Worm (Caenorhabditis elegans) whole organism, early embryonic: ENCODE results near the gene ufl-1.

Experiments used
- B0310.2 ChIP-seq: sonication (generic microtip); optimal IDR thresholded peaks from 2 replicates; lab custom pipeline; 2016; ENCODE audit warnings: mild to moderate bottlenecking, missing genetic modification characterization, missing compliant biosample characterization
- F13C5.2 ChIP-seq: sonication (generic microtip); optimal IDR thresholded peaks from 2 replicates; lab custom pipeline; 2017; ENCODE audit warnings: mild to moderate bottlenecking, missing genetic modification characterization, inconsistent platforms, missing compliant biosample characterization
- ama-1 ChIP-seq: fragments of 150-350 bp; optimal IDR thresholded peaks from 2 replicates; lab custom pipeline; 2014
- ceh-13 ChIP-seq: fragments of 200-800 bp; sonication (Bioruptor generic); optimal IDR thresholded peaks from 2 replicates; lab custom pipeline; 2018; ENCODE audit warnings: mild to moderate bottlenecking, missing genetic modification characterization, missing compliant biosample characterization
- ceh-36 ChIP-seq: sonication (generic microtip); optimal IDR thresholded peaks from 2 replicates; lab custom pipeline; 2016; ENCODE audit warnings: missing genetic modification characterization, inconsistent platforms, missing compliant biosample characterization
- ets-7 ChIP-seq: sonication (generic microtip); optimal IDR thresholded peaks from 2 replicates; lab custom pipeline; 2016; ENCODE audit warnings: missing genotype, missing genetic modification characterization, missing compliant biosample characterization
- flt-1 ChIP-seq: fragments of 200-800 bp; sonication (Bioruptor generic); IDR thresholded peaks from 2 replicates; pipeline ENCODE4 v1.3.6; 2022; ENCODE audit warnings: missing genetic modification characterization, missing compliant biosample characterization
- hmbx-1 ChIP-seq: sonication (generic microtip); optimal IDR thresholded peaks from 2 replicates; lab custom pipeline; 2016; ENCODE audit warnings: mild to moderate bottlenecking, missing genetic modification characterization, missing compliant biosample characterization
- hnd-1 ChIP-seq: sonication (generic microtip); optimal IDR thresholded peaks from 2 replicates; lab custom pipeline; 2016; ENCODE audit warnings: missing genetic modification characterization, missing compliant biosample characterization
- pes-1 ChIP-seq: fragments of 200-800 bp; sonication (Bioruptor generic); IDR thresholded peaks from 2 replicates; pipeline ENCODE4 v1.3.6; 2022; ENCODE audit warnings: missing genetic modification reagents, missing genetic modification characterization, missing compliant biosample characterization
- tbx-37 ChIP-seq: fragments of 200-800 bp; sonication (Bioruptor generic); conservative IDR thresholded peaks from 2 replicates; pipeline ENCODE4 v1.3.6; 2022; ENCODE audit warnings: missing genetic modification reagents, missing genetic modification characterization, missing compliant biosample characterization
- tra-4 ChIP-seq: sonication (generic microtip); optimal IDR thresholded peaks from 2 replicates; lab custom pipeline; 2017; ENCODE audit warnings: missing genetic modification characterization, missing compliant biosample characterization

DNA sequence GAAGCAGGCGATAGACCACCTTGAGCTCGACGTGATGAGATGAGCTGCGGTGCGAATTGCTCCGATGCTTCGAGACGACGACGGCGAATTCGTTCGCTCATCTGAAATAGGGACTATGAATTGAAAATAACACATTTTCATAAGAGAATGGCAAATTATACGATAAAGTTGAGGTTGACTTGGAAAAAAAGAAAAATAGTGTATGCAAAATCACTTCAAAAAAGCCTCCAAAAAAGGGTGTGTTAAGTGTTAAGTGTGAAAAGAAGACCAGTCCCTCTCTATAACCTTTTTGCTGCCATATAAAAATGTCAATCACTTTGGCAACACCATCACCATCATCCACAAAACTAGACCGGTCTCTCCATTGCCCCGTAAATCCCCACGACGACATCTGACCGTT, 49.8 kb downstream of the ufl-1 start, which contains the start of gene prkl-1:
- no peak for TF ChIP-seq tbx-37 (GFP tag; lab: Robert Waterston, UW)
- TF ChIP-seq hnd-1, result no peak
- TF ChIP-seq ceh-13 (GFP tag; lab: Kevin White, UChicago), result no peak
- TF ChIP-seq ama-1 (lab: Kevin White, UChicago), result no peak
- TF ChIP-seq hmbx-1 (tag; lab: Kevin White, UChicago), result no peak
- no peak for TF ChIP-seq ets-7
- no peak for TF ChIP-seq tra-4 (tag; lab: Kevin White, UChicago)
- TF ChIP-seq F13C5.2 (tag; lab: Kevin White, UChicago), result no peak
- no peak for TF ChIP-seq ceh-36 (tag; lab: Kevin White, UChicago)
- no peak for TF ChIP-seq B0310.2
- no peak for TF ChIP-seq flt-1 (GFP tag; lab: Robert Waterston, UW)
- no peak for TF ChIP-seq pes-1 (GFP tag; lab: Robert Waterston, UW)
